Worm (Caenorhabditis elegans) whole organism, L4 larva: Measurements from ENCODE around the gene irg-8.

Source experiments
- F49E8.2 ChIP-seq: sonication (generic microtip); optimal IDR thresholded peaks from 2 replicates; lab custom pipeline; 2016; ENCODE audit warnings: missing compliant biosample characterization, mild to moderate bottlenecking, missing genetic modification characterization, borderline replicate concordance
- ama-1 ChIP-seq: fragments of 150-350 bp; optimal IDR thresholded peaks from 2 replicates; lab custom pipeline; 2014; ENCODE audit warnings: inconsistent platforms, mixed read lengths
- arid-1 ChIP-seq: fragments of 200-800 bp; sonication (Bioruptor generic); conservative IDR thresholded peaks from 2 replicates; pipeline ENCODE4 v1.3.6; 2022; ENCODE audit warnings: missing genetic modification reagents, missing genetic modification characterization, missing compliant biosample characterization
- hlh-11 ChIP-seq: fragments of 200-800 bp; sonication (Bioruptor generic); optimal IDR thresholded peaks from 2 replicates; lab custom pipeline; 2018; ENCODE audit warnings: mild to moderate bottlenecking, missing genetic modification characterization, missing compliant biosample characterization
- lin-39 ChIP-seq: fragments of 150-350 bp; optimal IDR thresholded peaks from 2 replicates; lab custom pipeline; 2014; ENCODE audit warnings: missing biosample characterization, missing genetic modification reagents, missing genetic modification characterization
- nhr-11 ChIP-seq: fragments of 150-350 bp; optimal IDR thresholded peaks from 2 replicates; lab custom pipeline; 2014; ENCODE audit warnings: missing biosample characterization, missing genetic modification characterization
- nhr-77 ChIP-seq: fragments of 150-350 bp; optimal IDR thresholded peaks from 2 replicates; lab custom pipeline; 2014; ENCODE audit warnings: missing biosample characterization, missing genetic modification characterization
- pqm-1 ChIP-seq: sonication (generic microtip); optimal IDR thresholded peaks from 2 replicates; lab custom pipeline; 2017; ENCODE audit warnings: missing biosample characterization, missing genetic modification characterization
- snpc-4 ChIP-seq: fragments of 150-350 bp; optimal IDR thresholded peaks from 2 replicates; lab custom pipeline; 2014; ENCODE audit warnings: missing biosample characterization, missing genetic modification characterization
- unc-62 ChIP-seq, 3 experiments: fragments of 150-350 bp in 1 of 3; sonication (generic microtip); optimal IDR thresholded peaks in 2 of 3; peaks in 1 of 3; 1 replicate in 1 of 3; 2 replicates in 2 of 3; lab custom pipeline; 2014 to 2017; ENCODE audit warnings: missing biosample characterization in 3 of 3, missing genetic modification characterization in 3 of 3, missing genetic modification reagents in 3 of 3, missing genotype in 1 of 3

DNA sequence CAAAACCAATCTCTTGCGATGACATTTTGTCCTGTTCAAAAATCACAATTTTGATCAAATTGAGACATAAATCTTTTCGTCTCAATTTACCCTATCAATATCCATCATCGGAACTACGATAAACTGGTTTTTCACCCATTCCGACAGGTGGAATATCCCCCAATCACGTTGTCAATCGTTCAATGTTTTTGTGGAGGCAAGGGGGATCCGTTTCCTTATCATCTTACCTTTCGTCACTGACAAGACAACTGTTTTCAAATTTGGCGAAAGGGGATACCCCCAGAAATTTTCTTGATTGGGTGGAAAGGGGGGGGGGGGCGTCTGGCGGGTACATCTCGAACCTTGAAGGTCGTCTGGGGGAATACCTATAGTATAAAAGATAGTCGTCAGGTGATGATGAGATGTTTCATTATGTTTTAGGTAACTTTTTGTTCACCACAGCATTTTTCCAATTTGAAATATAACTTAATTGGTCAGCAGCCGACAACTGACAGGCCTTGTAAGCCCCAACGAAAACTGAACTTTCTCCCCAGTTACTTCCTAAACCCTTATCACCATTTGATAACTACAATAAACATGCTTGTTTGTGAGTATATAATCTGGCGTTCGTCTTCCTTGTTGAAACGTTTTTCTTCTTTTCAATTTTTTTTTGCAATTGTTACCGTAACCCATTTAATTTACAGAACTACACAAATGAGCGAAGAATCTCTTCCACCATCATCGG is 36.1 kb downstream of the irg-8 start, which contains the start of gene ZK6.8:
- no peak for TF ChIP-seq F49E8.2
- TF ChIP-seq nhr-77 (tag; lab: Kevin White, UChicago): no peak
- peak; percentile 87 for TF ChIP-seq hlh-11
- TF ChIP-seq unc-62 (GFP tag; optimal IDR thresholded peaks at IDR 0.05 in 1 of 2; lab: Kevin White, UChicago): peak in 1 of 2 experiments; percentile 93
- no peak for TF ChIP-seq unc-62 (tag; optimal IDR thresholded peaks at IDR 0.05; lab: Kevin White, UChicago)
- peak; percentile 6 for TF ChIP-seq pqm-1 (tag; lab: Kevin White, UChicago)
- TF ChIP-seq lin-39 (tag; lab: Kevin White, UChicago): no peak
- no peak for TF ChIP-seq ama-1 (lab: Kevin White, UChicago)
- TF ChIP-seq arid-1 (GFP tag; lab: Robert Waterston, UW): no peak
- no peak for TF ChIP-seq nhr-11 (tag; lab: Kevin White, UChicago)
- no peak for TF ChIP-seq snpc-4 (tag; lab: Kevin White, UChicago)
